Worm (Caenorhabditis elegans) whole organism, L1 larva: Measurements from ENCODE around the gene F08G5.3.

Experiments used
- Y116A8C.19 ChIP-seq: sonication (generic microtip); optimal IDR thresholded peaks from 2 replicates; lab custom pipeline; 2016; ENCODE audit warnings: missing compliant biosample characterization, missing genetic modification characterization, borderline replicate concordance
- elt-3 ChIP-seq, 6 experiments: fragments of 150-350 bp in 1 of 6; sonication (generic microtip); optimal IDR thresholded peaks; 2 replicates each; lab custom pipeline; 2017 to 2018; ENCODE audit warnings: missing biosample characterization in 6 of 6, missing genetic modification characterization in 6 of 6, inconsistent platforms in 1 of 6
- nhr-237 ChIP-seq: fragments of 150-350 bp; optimal IDR thresholded peaks from 2 replicates; lab custom pipeline; 2014; ENCODE audit warnings: missing biosample characterization, missing genetic modification characterization

DNA sequence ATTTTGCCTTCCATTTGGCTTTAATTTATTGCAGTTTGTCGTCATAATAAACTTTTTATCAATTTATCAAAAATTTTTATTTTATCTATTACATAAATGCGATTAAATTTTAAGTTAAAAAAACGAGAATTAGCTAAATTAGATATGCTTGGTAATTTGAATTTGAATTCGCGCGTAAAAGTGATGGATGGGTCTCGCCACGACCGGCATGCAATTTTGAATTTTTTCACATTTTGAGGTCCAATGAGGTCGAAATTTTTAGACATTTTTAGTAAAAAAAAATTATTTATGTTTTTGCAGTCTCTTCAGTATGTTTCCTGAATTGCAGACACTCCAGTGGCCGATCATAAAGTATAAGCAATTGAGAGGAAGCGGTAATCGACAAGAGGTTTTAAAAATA lies 8.8 kb downstream of the F08G5.3 start, which contains the start of gene dsb-1:
- no peak for TF ChIP-seq nhr-237
- no peak for TF ChIP-seq elt-3 (tag; optimal IDR thresholded peaks at IDR 0.05; lab: Kevin White, UChicago)
- TF ChIP-seq Y116A8C.19 (tag; lab: Kevin White, UChicago) = no peak
